Fruit fly (Drosophila melanogaster) whole organism, embryonic: Measurements from ENCODE around the gene ZnT77C.

Experiments
- Atf3 ChIP-seq: fragments of 200-800 bp; sonication (Bioruptor generic); optimal IDR thresholded peaks from 3 replicates; lab custom pipeline; 2016; ENCODE audit warnings: missing biosample characterization, missing genetic modification characterization
- Atf6 ChIP-seq: fragments of 200-800 bp; sonication (Bioruptor generic); IDR thresholded peaks from 2 replicates; pipeline ENCODE4 v1.3.6; 2022; ENCODE audit warnings: missing biosample characterization, missing genetic modification characterization
- Blimp-1 ChIP-seq: fragments of 200-800 bp; sonication (Bioruptor generic); optimal IDR thresholded peaks from 3 replicates; lab custom pipeline; 2018; ENCODE audit warnings: missing biosample characterization, missing genetic modification characterization, mild to moderate bottlenecking, moderate library complexity, missing genetic modification reagents
- C15 ChIP-seq: fragments of 200-800 bp; sonication (Bioruptor generic); IDR thresholded peaks from 3 replicates; pipeline ENCODE4 v1.3.6; 2022; ENCODE audit warnings: missing biosample characterization, missing genetic modification characterization
- CG10654 ChIP-seq: fragments of 200-800 bp; sonication (Bioruptor generic); optimal IDR thresholded peaks from 2 replicates; lab custom pipeline; 2016; ENCODE audit warnings: missing biosample characterization, missing genetic modification characterization
- CG11456 ChIP-seq: fragments of 200-800 bp; sonication (Bioruptor generic); IDR thresholded peaks from 3 replicates; pipeline ENCODE4 v1.3.6; 2022; ENCODE audit warnings: missing biosample characterization, missing genetic modification characterization
- CG12104 ChIP-seq: fragments of 200-800 bp; sonication (Bioruptor generic); optimal IDR thresholded peaks from 3 replicates; lab custom pipeline; 2016; ENCODE audit warnings: missing biosample characterization, missing genetic modification characterization
- CG12155 ChIP-seq: fragments of 200-800 bp; sonication (Bioruptor generic); optimal IDR thresholded peaks from 3 replicates; lab custom pipeline; 2016; ENCODE audit warnings: missing biosample characterization, missing genetic modification characterization
- CG12236 ChIP-seq: fragments of 200-800 bp; sonication (Bioruptor generic); optimal IDR thresholded peaks from 2 replicates; lab custom pipeline; 2016; ENCODE audit warnings: missing biosample characterization, missing genetic modification characterization
- CG12942 ChIP-seq: fragments of 200-800 bp; sonication (Bioruptor generic); optimal IDR thresholded peaks from 3 replicates; lab custom pipeline; 2016; ENCODE audit warnings: missing biosample characterization, missing genetic modification characterization
- CG14710 ChIP-seq: fragments of 200-800 bp; sonication (Bioruptor generic); optimal IDR thresholded peaks from 3 replicates; lab custom pipeline; 2019; ENCODE audit warnings: missing biosample characterization, mild to moderate bottlenecking, missing genetic modification characterization, moderate library complexity
- CG14860 ChIP-seq: fragments of 200-800 bp; sonication (Bioruptor generic); IDR thresholded peaks from 3 replicates; pipeline ENCODE4 v1.3.6; 2022; ENCODE audit warnings: missing biosample characterization, missing genetic modification characterization; ENCODE audit not compliant: partially characterized antibody
- CG16813 ChIP-seq: fragments of 200-800 bp; sonication (Bioruptor generic); IDR thresholded peaks from 3 replicates; pipeline ENCODE4 v1.3.6; 2022; ENCODE audit warnings: missing biosample characterization, missing genetic modification characterization; ENCODE audit not compliant: partially characterized antibody
- CG17802 ChIP-seq: fragments of 200-800 bp; sonication (Bioruptor generic); optimal IDR thresholded peaks from 2 replicates; lab custom pipeline; 2018; ENCODE audit warnings: missing biosample characterization, mild to moderate bottlenecking, missing genetic modification characterization, moderate library complexity
- CG2199 ChIP-seq: fragments of 200-800 bp; sonication (Bioruptor generic); IDR thresholded peaks from 3 replicates; pipeline ENCODE4 v1.3.6; 2022; ENCODE audit warnings: missing biosample characterization, missing genetic modification characterization
- CG34422 ChIP-seq: fragments of 200-800 bp; sonication (Bioruptor generic); IDR thresholded peaks from 3 replicates; pipeline ENCODE4 v1.3.6; 2022; ENCODE audit warnings: missing biosample characterization, missing genetic modification characterization
- CG4360 ChIP-seq: fragments of 200-800 bp; sonication (Bioruptor generic); IDR thresholded peaks from 2 replicates; pipeline ENCODE4 v1.3.6; 2022; ENCODE audit warnings: missing biosample characterization, missing genetic modification characterization
- CG5245 ChIP-seq: fragments of 200-800 bp; sonication (Bioruptor generic); optimal IDR thresholded peaks from 3 replicates; lab custom pipeline; 2016; ENCODE audit warnings: missing biosample characterization, missing genetic modification characterization
- CG6683 ChIP-seq: fragments of 200-800 bp; sonication (Bioruptor generic); optimal IDR thresholded peaks from 2 replicates; lab custom pipeline; 2017; ENCODE audit warnings: missing biosample characterization, mild to moderate bottlenecking, missing genetic modification characterization, missing genetic modification reagents
- CG7556 ChIP-seq: fragments of 200-800 bp; sonication (Bioruptor generic); optimal IDR thresholded peaks from 2 replicates; lab custom pipeline; 2017; ENCODE audit warnings: missing biosample characterization, mild to moderate bottlenecking, missing genetic modification characterization
- CG7745 ChIP-seq: fragments of 200-800 bp; sonication (Bioruptor generic); optimal IDR thresholded peaks from 2 replicates; lab custom pipeline; 2018; ENCODE audit warnings: missing biosample characterization, mild to moderate bottlenecking, missing genetic modification characterization, moderate library complexity
- CG8478 ChIP-seq: fragments of >200 bp; optimal IDR thresholded peaks from 2 replicates; lab custom pipeline; 2018
- CG8924 ChIP-seq: fragments of 200-800 bp; optimal IDR thresholded peaks from 3 replicates; lab custom pipeline; 2019; ENCODE audit warnings: missing biosample characterization, mild to moderate bottlenecking, missing genetic modification characterization, moderate library complexity
- CG9932 ChIP-seq: fragments of 200-800 bp; sonication (Bioruptor generic); IDR thresholded peaks from 2 replicates; pipeline ENCODE4 v1.3.6; 2022; ENCODE audit warnings: missing biosample characterization, missing genetic modification characterization
- Camta ChIP-seq: fragments of 200-800 bp; sonication (Bioruptor generic); optimal IDR thresholded peaks from 2 replicates; lab custom pipeline; 2016; ENCODE audit warnings: missing biosample characterization, missing genetic modification characterization
- Deaf1 ChIP-seq: fragments of 200-800 bp; optimal IDR thresholded peaks from 3 replicates; lab custom pipeline; 2019; ENCODE audit warnings: missing biosample characterization, mild to moderate bottlenecking, missing genetic modification characterization, moderate library complexity
- Gug ChIP-seq: fragments of 200-800 bp; sonication (Bioruptor generic); IDR thresholded peaks from 4 replicates; pipeline ENCODE4 v1.3.6; 2022; ENCODE audit warnings: missing biosample characterization, missing genetic modification characterization
- HHEX ChIP-seq: fragments of 200-800 bp; sonication (Bioruptor generic); optimal IDR thresholded peaks from 3 replicates; lab custom pipeline; 2017; ENCODE audit warnings: missing biosample characterization, mild to moderate bottlenecking, missing genetic modification characterization, missing genetic modification reagents
- HLH3B ChIP-seq: fragments of 200-800 bp; sonication (Bioruptor generic); IDR thresholded peaks from 2 replicates; pipeline ENCODE4 v1.3.6; 2022; ENCODE audit warnings: missing biosample characterization, missing genetic modification characterization
- Hand ChIP-seq: fragments of 200-800 bp; sonication (Bioruptor generic); optimal IDR thresholded peaks from 2 replicates; lab custom pipeline; 2017; ENCODE audit warnings: mild to moderate bottlenecking, missing biosample characterization, missing genetic modification reagents, missing genetic modification characterization
- HmgZ ChIP-seq: fragments of 200-800 bp; sonication (Bioruptor generic); optimal IDR thresholded peaks from 2 replicates; lab custom pipeline; 2018; ENCODE audit warnings: missing biosample characterization, mild to moderate bottlenecking, missing genetic modification characterization
- Med ChIP-seq: fragments of 200-800 bp; sonication (Bioruptor generic); peaks from one replicate; lab custom pipeline; 2016; ENCODE audit warnings: missing biosample characterization, missing genetic modification characterization, mild to moderate bottlenecking, inconsistent platforms, moderate library complexity
- Nf-YB ChIP-seq: fragments of 200-800 bp; sonication (Bioruptor generic); optimal IDR thresholded peaks from 3 replicates; lab custom pipeline; 2019; ENCODE audit warnings: missing biosample characterization, mild to moderate bottlenecking, missing genetic modification characterization, moderate library complexity
- PHDP ChIP-seq: fragments of 200-800 bp; sonication (Bioruptor generic); optimal IDR thresholded peaks from 3 replicates; lab custom pipeline; 2018; ENCODE audit warnings: missing biosample characterization, mild to moderate bottlenecking, missing genetic modification characterization, moderate library complexity
- Scr ChIP-seq: fragments of 200-800 bp; sonication (Bioruptor generic); IDR thresholded peaks from 2 replicates; pipeline ENCODE4 v1.3.6; 2022; ENCODE audit warnings: missing biosample characterization, missing genetic modification characterization; ENCODE audit not compliant: partially characterized antibody
- TFAM ChIP-seq: fragments of 200-800 bp; sonication (Bioruptor generic); optimal IDR thresholded peaks from 2 replicates; lab custom pipeline; 2017; ENCODE audit warnings: missing biosample characterization, missing genetic modification characterization, inconsistent platforms
- ac ChIP-seq: fragments of 200-800 bp; sonication (Bioruptor generic); optimal IDR thresholded peaks from 3 replicates; lab custom pipeline; 2017; ENCODE audit warnings: missing biosample characterization, mild to moderate bottlenecking, missing genetic modification characterization
- cg ChIP-seq: fragments of 200-800 bp; sonication (Bioruptor generic); optimal IDR thresholded peaks from 3 replicates; lab custom pipeline; 2019; ENCODE audit warnings: missing biosample characterization, mild to moderate bottlenecking, missing genetic modification characterization, moderate library complexity
- dm ChIP-seq: fragments of 200-800 bp; sonication (Bioruptor generic); optimal IDR thresholded peaks from 3 replicates; lab custom pipeline; 2016; ENCODE audit warnings: missing biosample characterization, missing genetic modification characterization
- hkb ChIP-seq, 2 experiments: fragments of 200-800 bp in 1 of 2; fragments of >200 bp in 1 of 2; sonication (Bioruptor generic) in 1 of 2; IDR thresholded peaks in 1 of 2; optimal IDR thresholded peaks in 1 of 2; 2 replicates each; pipeline versions ENCODE4 v1.3.6 to Lab custom; 2017 to 2022; ENCODE audit warnings: missing biosample characterization in 1 of 2, missing genetic modification characterization in 1 of 2
- jing ChIP-seq: fragments of 200-800 bp; sonication (Bioruptor generic); optimal IDR thresholded peaks from 2 replicates; lab custom pipeline; 2018; ENCODE audit warnings: missing biosample characterization, mild to moderate bottlenecking, missing genetic modification characterization
- jumu ChIP-seq: fragments of 200-800 bp; sonication (Bioruptor generic); optimal IDR thresholded peaks from 3 replicates; lab custom pipeline; 2016; ENCODE audit warnings: missing biosample characterization, missing genetic modification characterization
- pros ChIP-seq: fragments of 200-800 bp; sonication (Bioruptor generic); optimal IDR thresholded peaks from 3 replicates; lab custom pipeline; 2019; ENCODE audit warnings: missing biosample characterization, mild to moderate bottlenecking, missing genetic modification characterization, moderate library complexity
- repo ChIP-seq: fragments of 200-800 bp; sonication (Bioruptor generic); optimal IDR thresholded peaks from 2 replicates; lab custom pipeline; 2016; ENCODE audit warnings: missing biosample characterization, missing genetic modification characterization
- sd ChIP-seq: fragments of 200-800 bp; sonication (Bioruptor generic); optimal IDR thresholded peaks from 3 replicates; lab custom pipeline; 2018; ENCODE audit warnings: missing biosample characterization, mild to moderate bottlenecking, missing genetic modification characterization, moderate library complexity
- sens-2 ChIP-seq: fragments of 200-800 bp; sonication (Bioruptor generic); IDR thresholded peaks from 2 replicates; pipeline ENCODE4 v1.3.6; 2022; ENCODE audit warnings: missing biosample characterization, missing genetic modification characterization
- slp2 ChIP-seq: fragments of 200-800 bp; sonication (Bioruptor generic); optimal IDR thresholded peaks from 2 replicates; lab custom pipeline; 2016; ENCODE audit warnings: missing biosample characterization, missing genetic modification characterization
- sqz ChIP-seq: fragments of 200-800 bp; sonication (Bioruptor generic); optimal IDR thresholded peaks from 3 replicates; lab custom pipeline; 2018; ENCODE audit warnings: missing biosample characterization, mild to moderate bottlenecking, missing genetic modification characterization
- wor ChIP-seq: fragments of 200-800 bp; sonication (Bioruptor generic); IDR thresholded peaks from 2 replicates; pipeline ENCODE4 v1.3.6; 2022; ENCODE audit warnings: missing biosample characterization, missing genetic modification characterization

The ZnT77C gene

DNA sequence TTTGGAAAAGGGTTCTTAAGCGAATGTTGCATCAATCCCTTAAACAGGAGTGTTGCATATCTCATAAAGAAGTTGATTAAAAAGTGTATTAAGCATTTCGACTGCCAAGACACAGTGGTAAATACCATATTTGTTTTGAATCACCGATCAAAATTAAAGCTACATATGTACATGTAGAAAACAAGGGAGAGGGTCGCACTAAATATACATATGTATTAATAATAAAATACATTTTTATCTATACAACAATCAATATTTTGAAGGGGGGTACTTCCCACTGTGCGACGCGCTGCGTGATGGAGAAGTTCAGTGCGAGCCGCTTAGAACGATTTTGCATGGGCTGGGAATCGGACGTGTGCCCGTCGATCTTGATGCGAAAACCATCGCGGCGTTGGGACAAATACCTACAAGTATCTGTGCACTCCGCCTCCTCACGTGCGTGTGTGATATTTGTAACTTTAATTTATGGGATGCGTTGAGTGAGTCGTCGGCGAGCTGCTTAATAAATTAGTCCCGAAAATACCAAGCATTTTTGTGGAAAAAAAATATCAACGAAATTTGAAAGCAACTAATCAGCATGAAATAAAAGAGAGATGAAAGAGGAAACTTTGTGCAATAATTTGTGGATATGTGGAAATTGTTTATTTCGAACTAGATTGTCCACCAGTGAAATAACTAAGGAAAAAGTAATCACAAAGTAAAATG, 49.8 kb downstream of the ZnT77C start (continued):
- TF ChIP-seq Blimp-1 (peak; percentile 85), Scr (GFP tag; lab: Robert Waterston, UW) (0 out of 2 replicates have a peak, but pooled peaks have one; percentile 9), CG16813 (GFP tag; lab: Robert Waterston, UW) (no peak), cg (GFP tag; lab: Kevin White, UChicago) (no peak), sd (peak; percentile 92), CG8924 (tag; lab: Kevin White, UChicago) (peak; percentile 84), CG4360 (GFP tag; lab: Robert Waterston, UW) (peak; percentile 52), sqz (GFP tag; lab: Kevin White, UChicago) (peak; percentile 15), Atf6 (GFP tag; lab: Robert Waterston, UW) (peak; percentile 92), CG11456 (peak; percentile 88), HmgZ (tag; lab: Kevin White, UChicago) (peak; percentile 74), Atf3 (GFP tag; lab: Kevin White, UChicago) (peak; percentile 17), CG12236 (GFP tag; lab: Kevin White, UChicago) (no peak), repo (GFP tag; lab: Kevin White, UChicago) (peak; percentile 15), CG14860 (GFP tag; lab: Robert Waterston, UW) (0 out of 3 replicates have a peak, but pooled peaks have one; percentile 20), HLH3B (GFP tag; lab: Robert Waterston, UW) (peak; percentile 90), PHDP (tag; lab: Kevin White, UChicago) (peak; percentile 84), CG6683 (peak; percentile 68), Nf-YB (peak; percentile 57), C15 (GFP tag; lab: Robert Waterston, UW) (peak; percentile 80; the same call in 2 of the 3 replicates), jumu (peak; percentile 44), HHEX (GFP tag; lab: Kevin White, UChicago) (peak; percentile 87), CG17802 (tag; lab: Kevin White, UChicago) (peak; percentile 43), CG9932 (GFP tag; lab: Robert Waterston, UW) (peak; percentile 82), Camta (peak; percentile 40), CG5245 (peak; percentile 80), jing (GFP tag; lab: Kevin White, UChicago) (peak; percentile 53), sens-2 (GFP tag; lab: Robert Waterston, UW) (peak; percentile 72), CG7745 (no peak), CG10654 (GFP tag; lab: Kevin White, UChicago) (peak; percentile 75), TFAM (GFP tag; lab: Kevin White, UChicago) (peak; percentile 46), slp2 (GFP tag; lab: Kevin White, UChicago) (no peak), CG7556 (GFP tag; lab: Kevin White, UChicago) (peak; percentile 85), Gug (GFP tag; lab: Robert Waterston, UW) (peak; percentile 82), CG12104 (GFP tag; lab: Kevin White, UChicago) (peak; percentile 79), Deaf1 (tag; lab: Kevin White, UChicago) (peak; percentile 63), CG14710 (tag; lab: Kevin White, UChicago) (peak; percentile 70), wor (GFP tag; lab: Robert Waterston, UW) (peak; percentile 81), Hand (GFP tag; lab: Kevin White, UChicago) (peak; percentile 44), hkb (optimal IDR thresholded peaks at IDR 0.05; lab: Kevin White, UChicago) (no peak), hkb (GFP tag; IDR thresholded peaks at IDR 0.05; lab: Robert Waterston, UW) (peak; percentile 95), dm (GFP tag; lab: Kevin White, UChicago) (no peak), CG34422 (GFP tag; lab: Robert Waterston, UW) (peak; percentile 94), CG2199 (GFP tag; lab: Robert Waterston, UW) (peak; percentile 95), pros (no peak), CG12942 (peak; percentile 68), ac (no peak), CG12155 (GFP tag; lab: Kevin White, UChicago) (peak; percentile 56), Med (GFP tag; lab: Kevin White, UChicago) (peak; percentile 86), CG8478 (lab: Kevin White, UChicago) (no peak)
